Fruit fly (Drosophila melanogaster): Measurements from ENCODE around the gene CG43391.

CG43391 gene

DNA sequence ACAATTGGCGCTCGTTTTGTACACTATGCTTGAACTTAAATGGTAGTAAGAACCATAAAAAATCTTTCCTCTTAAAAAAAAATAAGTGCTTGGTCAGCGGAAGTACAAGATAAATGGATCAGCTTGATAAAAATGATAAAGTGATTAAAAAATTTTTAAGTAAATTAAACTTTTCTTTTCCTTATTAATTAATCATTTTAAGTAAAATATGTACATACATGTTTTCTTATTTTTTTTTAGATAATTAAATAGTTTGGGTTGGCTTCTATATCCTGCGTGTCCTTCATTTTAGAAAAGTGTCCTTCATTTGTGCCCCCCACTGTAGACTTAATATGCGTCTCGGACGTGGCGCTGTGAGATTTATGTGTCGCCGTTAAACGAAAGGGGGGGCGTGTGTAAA is 24.2 kb downstream of the CG43391 start (continued):
- peak; percentile 5 for TF ChIP-seq unpg (GFP tag; optimal IDR thresholded peaks at IDR 0.05)
- TF ChIP-seq eve (GFP tag; optimal IDR thresholded peaks at IDR 0.05) = peak in 1 of 2 experiments; percentile 38
- no peak for TF ChIP-seq Bteb2 (GFP tag; optimal IDR thresholded peaks at IDR 0.05)
- TF ChIP-seq CG12391 (tag; optimal IDR thresholded peaks at IDR 0.05) = peak; percentile 21
- no peak for TF ChIP-seq amos (GFP tag; IDR thresholded peaks at IDR 0.05; ENCODE audit: partially characterized antibody)
- no peak for TF ChIP-seq pum (GFP tag; optimal IDR thresholded peaks at IDR 0.05)
- TF ChIP-seq CoRest (tag; optimal IDR thresholded peaks at IDR 0.05) = peak; percentile 37
- TF ChIP-seq Dbx (GFP tag; IDR thresholded peaks at IDR 0.05) = peak; percentile 49; the same call in 1 of the 3 replicates
- TF ChIP-seq CG3847 (GFP tag; IDR thresholded peaks at IDR 0.05) = 0 out of 2 replicates have a peak, but pooled peaks have one; percentile 13
- TF ChIP-seq klu (GFP tag; IDR thresholded peaks at IDR 0.05) = no peak
- no peak for TF ChIP-seq onecut (GFP tag; IDR thresholded peaks at IDR 0.05)
- no peak for TF ChIP-seq Oaz (GFP tag; IDR thresholded peaks at IDR 0.05)
- TF ChIP-seq CG16815 (GFP tag; optimal IDR thresholded peaks at IDR 0.05) = no peak
- peak in 1 of 2 experiments; percentile 9 for TF ChIP-seq Pdp1 (GFP tag; optimal IDR thresholded peaks at IDR 0.05)
- TF ChIP-seq Fer3 (tag; optimal IDR thresholded peaks at IDR 0.05) = peak; percentile 30
- peak; percentile 51 for TF ChIP-seq Dek (tag; optimal IDR thresholded peaks at IDR 0.05)
- no peak for TF ChIP-seq esg (GFP tag; conservative IDR thresholded peaks at IDR 0.05)
- TF ChIP-seq NfI (GFP tag; optimal IDR thresholded peaks at IDR 0.05) = no peak
- peak; percentile 67 for TF ChIP-seq gem (tag; optimal IDR thresholded peaks at IDR 0.05)
- peak; percentile 54 for TF ChIP-seq lab (GFP tag; optimal IDR thresholded peaks at IDR 0.05)
- no peak for TF ChIP-seq CG9609 (GFP tag; optimal IDR thresholded peaks at IDR 0.05)
- TF ChIP-seq pho (GFP tag; optimal IDR thresholded peaks at IDR 0.05) = peak; percentile 7
- no peak for TF ChIP-seq usp (GFP tag; optimal IDR thresholded peaks at IDR 0.05)
- TF ChIP-seq CG14014 (GFP tag; IDR thresholded peaks at IDR 0.05) = 0 out of 2 replicates have a peak, but pooled peaks have one; percentile 32
- TF ChIP-seq peb (GFP tag; IDR thresholded peaks at IDR 0.05) = no peak
- TF ChIP-seq CG13775 (GFP tag; optimal IDR thresholded peaks at IDR 0.05) = peak; percentile 46
- no peak for TF ChIP-seq bbx (GFP tag; IDR thresholded peaks at IDR 0.05; ENCODE audit: partially characterized antibody)
- TF ChIP-seq CG15011 (GFP tag; optimal IDR thresholded peaks at IDR 0.05) = peak; percentile 41
- peak; percentile 12 for TF ChIP-seq Ets65A (GFP tag)
- no peak for TF ChIP-seq Sry-β (GFP tag; optimal IDR thresholded peaks at IDR 0.05)
- no peak for TF ChIP-seq bowl (GFP tag; IDR thresholded peaks at IDR 0.05)
- TF ChIP-seq CG2712 (tag; optimal IDR thresholded peaks at IDR 0.05) = peak; percentile 11
- TF ChIP-seq CG30403 (GFP tag; optimal IDR thresholded peaks at IDR 0.05) = peak; percentile 36
- TF ChIP-seq CG15269 (tag; optimal IDR thresholded peaks at IDR 0.05) = peak; percentile 8
- no peak for TF ChIP-seq Atf3 (GFP tag; optimal IDR thresholded peaks at IDR 0.05)
- no peak for TF ChIP-seq schlank (tag; optimal IDR thresholded peaks at IDR 0.05)
- TF ChIP-seq cwo (GFP tag; optimal IDR thresholded peaks at IDR 0.05) = peak; percentile 27
- peak; percentile 31 for TF ChIP-seq fd3F (GFP tag; optimal IDR thresholded peaks at IDR 0.05)
- peak; percentile 17; the same call in 1 of the 3 replicates for TF ChIP-seq CG6175 (GFP tag; IDR thresholded peaks at IDR 0.05)
- TF ChIP-seq pfk (GFP tag; optimal IDR thresholded peaks at IDR 0.05) = no peak
- peak; percentile 7 for TF ChIP-seq D19B (GFP tag; optimal IDR thresholded peaks at IDR 0.05)
- TF ChIP-seq Sox100B (GFP tag; optimal IDR thresholded peaks at IDR 0.05) = peak; percentile 15
- TF ChIP-seq scrt (GFP tag; optimal IDR thresholded peaks at IDR 0.05) = peak; percentile 7
- TF ChIP-seq NFAT (GFP tag; IDR thresholded peaks at IDR 0.05) = no peak
- peak; percentile 66 for TF ChIP-seq Meics (GFP tag; optimal IDR thresholded peaks at IDR 0.05)
- no peak for TF ChIP-seq CG6689 (GFP tag; IDR thresholded peaks at IDR 0.05)
- no peak for TF ChIP-seq knrl (GFP tag; IDR thresholded peaks at IDR 0.05; ENCODE audit: partially characterized antibody)
- peak; percentile 29 for TF ChIP-seq az2 (GFP tag; optimal IDR thresholded peaks at IDR 0.05)
- TF ChIP-seq Hr51 (GFP tag; optimal IDR thresholded peaks at IDR 0.05) = peak in 1 of 2 experiments; percentile 38
- TF ChIP-seq CG16863 (GFP tag; optimal IDR thresholded peaks at IDR 0.05) = no peak
